Worm (Caenorhabditis elegans): ENCODE data around the gene F41C3.8.

Gene F41C3.8

ce11 chrII:4752257-4752728 is 36.4 kb downstream of the F41C3.8 start, which contains the start of gene F41C3.1:
TSS of gene F41C3.1 (plus strand) at chrII:4752307.
- TF ChIP-seq pha-4 (tag; optimal IDR thresholded peaks at IDR 0.05) (no peak), dmd-4 (tag; optimal IDR thresholded peaks at IDR 0.05; ENCODE audit: borderline replicate concordance) (no peak), C38D4.7 (GFP tag; optimal IDR thresholded peaks at IDR 0.05) (no peak)

DNA sequence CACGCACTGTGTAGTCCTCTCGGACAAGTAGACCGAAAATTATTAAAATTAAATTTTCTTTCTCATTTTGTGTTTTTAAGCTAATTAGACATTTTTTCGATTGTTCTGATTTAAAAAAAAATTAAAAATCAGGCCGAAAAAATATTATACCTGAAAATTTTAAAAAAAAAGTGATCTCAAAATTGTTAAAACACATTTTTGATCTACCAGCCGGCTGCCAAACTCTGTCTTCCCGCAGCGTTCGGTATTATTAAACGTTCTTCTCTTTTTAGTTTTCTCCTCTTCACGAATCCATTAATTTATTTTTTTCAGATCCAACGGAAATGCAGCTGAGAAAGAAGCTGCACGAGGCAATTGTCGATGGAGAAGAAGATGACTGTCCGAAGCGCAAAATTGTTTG is 37.3 kb downstream of the F41C3.8 start, which contains the start of gene C27D9.1:
C27D9.1 (plus strand) TSS at position 281 of the 400 bp plus-strand sequence.
- no peak for TF ChIP-seq ets-4 (tag; optimal IDR thresholded peaks at IDR 0.05)
- TF ChIP-seq ceh-14 (tag; optimal IDR thresholded peaks at IDR 0.05): no peak
- no peak for TF ChIP-seq ceh-31 (tag; optimal IDR thresholded peaks at IDR 0.05)
- no peak for TF ChIP-seq pha-4 (tag; optimal IDR thresholded peaks at IDR 0.05)
- no peak for TF ChIP-seq pax-1 (tag; optimal IDR thresholded peaks at IDR 0.05)
- TF ChIP-seq sdc-2 (tag; optimal IDR thresholded peaks at IDR 0.05): no peak
- no peak for TF ChIP-seq tbx-7 (tag; optimal IDR thresholded peaks at IDR 0.05)
- TF ChIP-seq fax-1 (tag; optimal IDR thresholded peaks at IDR 0.05): no peak
- no peak for TF ChIP-seq gmeb-2 (tag; optimal IDR thresholded peaks at IDR 0.05)
- TF ChIP-seq eyg-1 (tag; optimal IDR thresholded peaks at IDR 0.05): no peak
- no peak for TF ChIP-seq K02D7.2 (tag; optimal IDR thresholded peaks at IDR 0.05)
- no peak for TF ChIP-seq sox-2 (GFP tag; IDR thresholded peaks at IDR 0.05)
- no peak for TF ChIP-seq ceh-48 (tag; optimal IDR thresholded peaks at IDR 0.05)
- no peak for TF ChIP-seq elt-2 (tag; optimal IDR thresholded peaks at IDR 0.05)

- TF ChIP-seq ahr-1 (tag; optimal IDR thresholded peaks at IDR 0.05) (no peak), eyg-1 (tag; optimal IDR thresholded peaks at IDR 0.05) (no peak), tbx-7 (tag; optimal IDR thresholded peaks at IDR 0.05) (no peak), pax-1 (tag; optimal IDR thresholded peaks at IDR 0.05) (no peak), C08G9.2 (tag; optimal IDR thresholded peaks at IDR 0.05) (no peak), ztf-16 (tag; optimal IDR thresholded peaks at IDR 0.05) (no peak), hlh-13 (GFP tag; optimal IDR thresholded peaks at IDR 0.05) (no peak), K09A11.1 (tag; optimal IDR thresholded peaks at IDR 0.05; ENCODE audit: insufficient read depth) (no peak), ceh-30 (tag; optimal IDR thresholded peaks at IDR 0.05) (no peak), hlh-6 (tag; optimal IDR thresholded peaks at IDR 0.05) (no peak), zip-5 (tag; optimal IDR thresholded peaks at IDR 0.05) (no peak), che-1 (tag; optimal IDR thresholded peaks at IDR 0.05) (no peak), F13H6.1 (tag; optimal IDR thresholded peaks at IDR 0.05) (no peak)
Observed at ce11 chrII:4755654-4756053, 39.8 kb downstream of the F41C3.8 start.

DNA sequence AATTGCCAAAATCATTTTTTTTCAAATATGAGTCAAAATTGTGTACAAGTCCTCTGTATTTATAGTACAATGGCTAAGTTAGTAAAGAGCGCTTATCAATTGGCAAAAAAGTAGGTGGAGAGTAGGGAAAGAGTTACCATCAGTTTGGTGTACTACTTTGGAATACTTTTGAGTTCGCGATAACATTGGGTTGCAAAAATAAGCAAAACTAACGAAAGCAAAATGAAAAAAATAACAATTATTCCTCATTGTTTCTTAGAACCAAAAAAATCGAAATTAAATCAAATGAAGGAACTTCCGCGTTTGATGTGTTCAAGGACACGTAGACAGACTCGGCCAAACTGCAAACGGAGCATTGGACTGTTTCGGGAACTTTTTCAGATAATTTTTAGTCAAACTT is 40.9 kb downstream of the F41C3.8 start, which contains the start of gene C27D9.2:
C27D9.2 (minus strand) TSS at position 101 of the 400 bp plus-strand sequence.
- TF ChIP-seq gmeb-2 (tag; optimal IDR thresholded peaks at IDR 0.05) (no peak), ztf-16 (tag; optimal IDR thresholded peaks at IDR 0.05) (no peak), dmd-4 (tag; optimal IDR thresholded peaks at IDR 0.05; ENCODE audit: borderline replicate concordance) (no peak), elt-4 (tag; optimal IDR thresholded peaks at IDR 0.05) (no peak), nfya-1 (tag; optimal IDR thresholded peaks at IDR 0.05) (no peak), fkh-6 (tag; optimal IDR thresholded peaks at IDR 0.05) (no peak), ceh-19 (GFP tag; optimal IDR thresholded peaks at IDR 0.05) (no peak), pag-3 (tag; optimal IDR thresholded peaks at IDR 0.05; ENCODE audit: borderline replicate concordance) (no peak), pqm-1 (tag; optimal IDR thresholded peaks at IDR 0.05) (no peak), ceh-18 (tag; optimal IDR thresholded peaks at IDR 0.05) (no peak), ceh-24 (tag; optimal IDR thresholded peaks at IDR 0.05) (no peak), rnt-1 (tag; optimal IDR thresholded peaks at IDR 0.05) (no peak), pax-1 (tag; optimal IDR thresholded peaks at IDR 0.05) (no peak), hlh-6 (tag; optimal IDR thresholded peaks at IDR 0.05) (no peak), tbx-7 (tag; optimal IDR thresholded peaks at IDR 0.05) (no peak), madf-2 (tag; optimal IDR thresholded peaks at IDR 0.05) (no peak), pha-2 (tag; optimal IDR thresholded peaks at IDR 0.05) (no peak), lin-11 (tag; optimal IDR thresholded peaks at IDR 0.05) (no peak)

Measured in whole organism, late embryonic.